Fruit fly (Drosophila melanogaster) whole organism, embryonic: ENCODE results near the gene Dad1.

Experiments
- Awh ChIP-seq: fragments of 200-800 bp; sonication (Bioruptor generic); IDR thresholded peaks from 2 replicates; pipeline ENCODE4, ENCODE4 v1.3.6; 2022; ENCODE audit warnings: missing biosample characterization, missing genetic modification characterization
- BEAF-32 ChIP-seq: fragments of 200-800 bp; sonication (Bioruptor generic); optimal IDR thresholded peaks from 3 replicates; lab custom pipeline; 2017; ENCODE audit warnings: missing biosample characterization, missing genetic modification characterization, mild to moderate bottlenecking, moderate library complexity, missing genetic modification reagents
- CG10431 ChIP-seq: fragments of 200-800 bp; sonication (Bioruptor generic); optimal IDR thresholded peaks from 3 replicates; lab custom pipeline; 2018; ENCODE audit warnings: missing biosample characterization, mild to moderate bottlenecking, missing genetic modification characterization
- CG10979 ChIP-seq: fragments of 200-800 bp; sonication (Bioruptor generic); optimal IDR thresholded peaks from 2 replicates; lab custom pipeline; 2018; ENCODE audit warnings: missing biosample characterization, mild to moderate bottlenecking, missing genetic modification characterization, moderate library complexity
- CG13624 ChIP-seq: fragments of 200-800 bp; sonication (Bioruptor generic); optimal IDR thresholded peaks from 2 replicates; lab custom pipeline; 2016; ENCODE audit warnings: missing biosample characterization, missing genetic modification characterization
- CG13775 ChIP-seq: fragments of 200-800 bp; sonication (Bioruptor generic); optimal IDR thresholded peaks from 3 replicates; lab custom pipeline; 2017; ENCODE audit warnings: missing biosample characterization, mild to moderate bottlenecking, missing genetic modification characterization
- CG13894 ChIP-seq: fragments of 200-800 bp; sonication (Bioruptor generic); optimal IDR thresholded peaks from 3 replicates; lab custom pipeline; 2018; ENCODE audit warnings: missing biosample characterization, mild to moderate bottlenecking, missing genetic modification characterization, moderate library complexity
- CG14014 ChIP-seq: fragments of 200-800 bp; sonication (Bioruptor generic); IDR thresholded peaks from 2 replicates; pipeline ENCODE4 v1.3.6; 2022; ENCODE audit warnings: missing biosample characterization, missing genetic modification characterization
- CG14050 ChIP-seq: fragments of 200-800 bp; sonication (Bioruptor generic); IDR thresholded peaks from 3 replicates; pipeline ENCODE4 v1.3.6; 2022; ENCODE audit warnings: missing biosample characterization, missing genetic modification characterization
- CG2875 ChIP-seq: fragments of 200-800 bp; sonication (Bioruptor generic); optimal IDR thresholded peaks from 2 replicates; lab custom pipeline; 2017; ENCODE audit warnings: missing biosample characterization, mild to moderate bottlenecking, missing genetic modification characterization, missing genetic modification reagents
- CG34376 ChIP-seq: fragments of 200-800 bp; sonication (Bioruptor generic); optimal IDR thresholded peaks from 2 replicates; lab custom pipeline; 2018; ENCODE audit warnings: missing biosample characterization, mild to moderate bottlenecking, missing genetic modification characterization
- CG4707 ChIP-seq: fragments of 200-800 bp; sonication (Bioruptor generic); optimal IDR thresholded peaks from 2 replicates; lab custom pipeline; 2018; ENCODE audit warnings: missing biosample characterization, mild to moderate bottlenecking, missing genetic modification characterization, moderate library complexity
- CG5245 ChIP-seq: fragments of 200-800 bp; sonication (Bioruptor generic); optimal IDR thresholded peaks from 3 replicates; lab custom pipeline; 2016; ENCODE audit warnings: missing biosample characterization, missing genetic modification characterization
- CG6813 ChIP-seq: fragments of 200-800 bp; sonication (Bioruptor generic); optimal IDR thresholded peaks from 2 replicates; lab custom pipeline; 2017; ENCODE audit warnings: missing biosample characterization, missing genetic modification characterization, mild to moderate bottlenecking, moderate library complexity, missing genetic modification reagents
- CG7786 ChIP-seq: fragments of 200-800 bp; sonication (Bioruptor generic); optimal IDR thresholded peaks from 2 replicates; lab custom pipeline; 2016; ENCODE audit warnings: missing biosample characterization, missing genetic modification characterization
- CG8388 ChIP-seq: fragments of 200-800 bp; sonication (Bioruptor generic); optimal IDR thresholded peaks from 2 replicates; lab custom pipeline; 2019; ENCODE audit warnings: missing biosample characterization, mild to moderate bottlenecking, missing genetic modification characterization, moderate library complexity
- CG9215 ChIP-seq: fragments of 200-800 bp; sonication (Bioruptor generic); IDR thresholded peaks from 2 replicates; pipeline ENCODE4 v1.3.6; 2022; ENCODE audit warnings: missing biosample characterization, missing genetic modification characterization
- CG9437 ChIP-seq: fragments of 200-800 bp; sonication (Bioruptor generic); optimal IDR thresholded peaks from 2 replicates; lab custom pipeline; 2018; ENCODE audit warnings: missing biosample characterization, mild to moderate bottlenecking, missing genetic modification characterization
- D19A ChIP-seq: fragments of 200-800 bp; optimal IDR thresholded peaks from 3 replicates; lab custom pipeline; 2019; ENCODE audit warnings: missing biosample characterization, mild to moderate bottlenecking, missing genetic modification characterization, moderate library complexity
- Eip74EF ChIP-seq, 2 experiments: fragments of 200-800 bp in 1 of 2; fragments of >200 bp in 1 of 2; sonication (Bioruptor generic) in 1 of 2; optimal IDR thresholded peaks; 2 replicates each; lab custom pipeline; 2017 to 2019; ENCODE audit warnings: missing biosample characterization in 2 of 2, missing genetic modification characterization in 2 of 2, mild to moderate bottlenecking in 1 of 2, moderate library complexity in 1 of 2
- HmgZ ChIP-seq: fragments of 200-800 bp; sonication (Bioruptor generic); optimal IDR thresholded peaks from 2 replicates; lab custom pipeline; 2018; ENCODE audit warnings: missing biosample characterization, mild to moderate bottlenecking, missing genetic modification characterization
- Mes4 ChIP-seq: fragments of 200-800 bp; sonication (Bioruptor generic); optimal IDR thresholded peaks from 2 replicates; lab custom pipeline; 2016; ENCODE audit warnings: missing biosample characterization, missing genetic modification characterization
- PHDP ChIP-seq: fragments of 200-800 bp; sonication (Bioruptor generic); optimal IDR thresholded peaks from 3 replicates; lab custom pipeline; 2018; ENCODE audit warnings: missing biosample characterization, mild to moderate bottlenecking, missing genetic modification characterization, moderate library complexity
- ato ChIP-seq: fragments of 200-800 bp; sonication (Bioruptor generic); IDR thresholded peaks from 2 replicates; pipeline ENCODE4 v1.3.6; 2022; ENCODE audit warnings: missing biosample characterization, missing genetic modification characterization; ENCODE audit not compliant: partially characterized antibody
- bigmax ChIP-seq: fragments of 200-800 bp; sonication (Bioruptor generic); optimal IDR thresholded peaks from 2 replicates; lab custom pipeline; 2018; ENCODE audit warnings: missing biosample characterization, mild to moderate bottlenecking, missing genetic modification characterization
- bsh ChIP-seq, 2 experiments: fragments of 200-800 bp; sonication (Bioruptor generic); optimal IDR thresholded peaks; 2 replicates each; lab custom pipeline; 2017 to 2018; ENCODE audit warnings: mild to moderate bottlenecking in 2 of 2, missing biosample characterization in 2 of 2, missing genetic modification characterization in 2 of 2, moderate library complexity in 1 of 2
- cas ChIP-seq: fragments of 200-800 bp; sonication (Bioruptor generic); IDR thresholded peaks from 2 replicates; pipeline ENCODE4 v1.3.6; 2022; ENCODE audit warnings: missing biosample characterization, missing genetic modification characterization
- chif ChIP-seq, 2 experiments: fragments of 200-800 bp; sonication (Bioruptor generic); optimal IDR thresholded peaks; 3 replicates each; lab custom pipeline; 2016; ENCODE audit warnings: missing biosample characterization in 2 of 2, missing genetic modification characterization in 2 of 2
- ci ChIP-seq: fragments of 200-800 bp; sonication (Bioruptor generic); IDR thresholded peaks from 3 replicates; pipeline ENCODE4 v1.3.6; 2022; ENCODE audit warnings: missing biosample characterization, missing genetic modification characterization
- corto ChIP-seq: fragments of 200-800 bp; sonication (Bioruptor generic); optimal IDR thresholded peaks from 2 replicates; lab custom pipeline; 2016; ENCODE audit warnings: missing biosample characterization, mild to moderate bottlenecking, missing genetic modification characterization, moderate library complexity
- crol ChIP-seq: fragments of 200-800 bp; sonication (Bioruptor generic); IDR thresholded peaks from 2 replicates; pipeline ENCODE4 v1.3.6; 2022; ENCODE audit warnings: missing biosample characterization, missing genetic modification characterization
- dpn ChIP-seq, 2 experiments: fragments of 200-800 bp; sonication (Bioruptor generic); optimal IDR thresholded peaks; 3 replicates each; lab custom pipeline; 2016; ENCODE audit warnings: missing biosample characterization in 2 of 2, missing genetic modification characterization in 2 of 2
- ewg ChIP-seq: fragments of 200-800 bp; sonication (Bioruptor generic); optimal IDR thresholded peaks from 3 replicates; lab custom pipeline; 2017; ENCODE audit warnings: mild to moderate bottlenecking, missing biosample characterization, missing genetic modification reagents, missing genetic modification characterization
- gcm ChIP-seq: fragments of 200-800 bp; sonication (Bioruptor generic); optimal IDR thresholded peaks from 2 replicates; lab custom pipeline; 2019; ENCODE audit warnings: missing biosample characterization, mild to moderate bottlenecking, missing genetic modification characterization, moderate library complexity
- ind ChIP-seq: fragments of 200-800 bp; sonication (Bioruptor generic); optimal IDR thresholded peaks from 3 replicates; lab custom pipeline; 2016; ENCODE audit warnings: missing biosample characterization, missing genetic modification characterization
- insv ChIP-seq, 2 experiments: fragments of 200-800 bp; sonication (Bioruptor generic); optimal IDR thresholded peaks; 3 replicates each; lab custom pipeline; 2016 to 2018; ENCODE audit warnings: missing biosample characterization in 2 of 2, missing genetic modification characterization in 2 of 2
- lilli ChIP-seq: fragments of 200-800 bp; sonication (Bioruptor generic); optimal IDR thresholded peaks from 3 replicates; lab custom pipeline; 2016; ENCODE audit warnings: missing biosample characterization, missing genetic modification characterization
- luna ChIP-seq: fragments of 200-800 bp; sonication (Bioruptor generic); optimal IDR thresholded peaks from 2 replicates; lab custom pipeline; 2016; ENCODE audit warnings: missing biosample characterization, missing genetic modification characterization
- p53 ChIP-seq: fragments of 200-800 bp; sonication (Bioruptor generic); optimal IDR thresholded peaks from 2 replicates; lab custom pipeline; 2016; ENCODE audit warnings: missing biosample characterization, missing genetic modification characterization
- peb ChIP-seq: fragments of 200-800 bp; sonication (Bioruptor generic); IDR thresholded peaks from 2 replicates; pipeline ENCODE4 v1.3.6; 2022; ENCODE audit warnings: missing biosample characterization, missing genetic modification characterization
- phol ChIP-seq: fragments of 200-800 bp; sonication (Bioruptor generic); optimal IDR thresholded peaks from 3 replicates; lab custom pipeline; 2018; ENCODE audit warnings: missing biosample characterization, mild to moderate bottlenecking, missing genetic modification characterization, moderate library complexity
- pzg ChIP-seq: fragments of 200-800 bp; sonication (Bioruptor generic); optimal IDR thresholded peaks from 3 replicates; lab custom pipeline; 2018; ENCODE audit warnings: missing biosample characterization, mild to moderate bottlenecking, missing genetic modification characterization, moderate library complexity
- seq ChIP-seq: fragments of 200-800 bp; sonication (Bioruptor generic); IDR thresholded peaks from 2 replicates; pipeline ENCODE4 v1.3.6; 2022; ENCODE audit warnings: missing biosample characterization, missing genetic modification characterization
- sim ChIP-seq: fragments of 200-800 bp; sonication (Bioruptor generic); IDR thresholded peaks from 2 replicates; pipeline ENCODE4 v1.3.6; 2022; ENCODE audit warnings: missing biosample characterization, missing genetic modification characterization
- ssp ChIP-seq: fragments of 200-800 bp; sonication (Bioruptor generic); IDR thresholded peaks from 2 replicates; pipeline ENCODE4 v1.3.6; 2022; ENCODE audit warnings: missing biosample characterization, missing genetic modification characterization
- trh ChIP-seq: fragments of 200-800 bp; sonication (Bioruptor generic); optimal IDR thresholded peaks from 2 replicates; lab custom pipeline; 2016; ENCODE audit warnings: missing biosample characterization, missing genetic modification characterization
- twi ChIP-seq: fragments of 200-800 bp; optimal IDR thresholded peaks from 2 replicates; lab custom pipeline; 2019; ENCODE audit warnings: missing biosample characterization, mild to moderate bottlenecking, missing genetic modification characterization, moderate library complexity
- zfh1 ChIP-seq: fragments of 200-800 bp; sonication (Bioruptor generic); IDR thresholded peaks from 3 replicates; pipeline ENCODE4 v1.3.6; 2022; ENCODE audit warnings: missing biosample characterization, missing genetic modification characterization

Gene Dad1

DNA sequence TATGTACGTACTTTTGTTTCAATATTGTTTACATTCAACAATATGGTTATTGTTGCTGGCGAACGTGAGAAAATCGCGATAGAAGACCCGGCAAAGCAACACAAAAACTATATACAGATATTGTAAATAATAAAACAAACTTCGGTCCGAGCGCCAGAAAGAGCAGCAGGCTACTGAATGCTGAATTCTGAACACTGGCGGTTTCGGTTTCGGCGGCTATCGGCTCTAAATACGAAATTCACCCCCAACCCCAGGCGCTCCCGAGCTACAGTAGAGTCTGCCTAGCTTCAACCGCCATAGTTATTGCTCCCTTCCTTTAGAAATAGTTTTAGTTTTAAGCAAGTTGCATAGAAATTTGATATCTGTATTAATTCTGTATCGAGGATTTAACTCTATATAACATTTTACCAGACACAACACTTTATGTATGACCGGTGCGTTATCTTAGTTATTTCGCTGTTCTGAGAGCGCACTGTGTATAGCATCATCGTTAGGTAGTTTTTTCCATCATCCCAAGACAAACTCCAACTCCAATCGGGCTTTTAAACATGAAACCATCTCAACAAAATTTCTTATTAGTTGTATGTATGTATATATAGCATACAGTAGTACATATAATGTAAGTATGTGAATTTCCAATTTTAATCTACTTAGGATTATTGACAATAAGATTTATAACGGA lies 21.5 kb downstream of the Dad1 start, which contains the start of gene CG7627 (continued):
- TF ChIP-seq luna (GFP tag; lab: Kevin White, UChicago) (peak; percentile 1), D19A (tag; lab: Kevin White, UChicago) (peak; percentile 33), CG9215 (GFP tag; lab: Robert Waterston, UW) (peak; percentile 69), p53 (GFP tag; lab: Kevin White, UChicago) (peak; percentile 9), insv (GFP tag; optimal IDR thresholded peaks at IDR 0.05; lab: Kevin White, UChicago) (peak in 1 of 2 experiments; percentile 82), CG2875 (GFP tag; lab: Kevin White, UChicago) (peak; percentile 54), crol (GFP tag; lab: Robert Waterston, UW) (no peak), Mes4 (GFP tag; lab: Kevin White, UChicago) (peak; percentile 35), HmgZ (peak; percentile 46), PHDP (tag; lab: Kevin White, UChicago) (peak; percentile 68), trh (GFP tag; lab: Kevin White, UChicago) (peak; percentile 34), CG13894 (tag; lab: Kevin White, UChicago) (peak; percentile 75), gcm (peak; percentile 48), seq (GFP tag; lab: Robert Waterston, UW) (peak; percentile 71), Eip74EF (GFP tag; optimal IDR thresholded peaks at IDR 0.05; lab: Kevin White, UChicago) (peak in 1 of 2 experiments; percentile 41), bigmax (GFP tag; lab: Kevin White, UChicago) (no peak), peb (GFP tag; lab: Robert Waterston, UW) (peak; percentile 65), bsh (GFP tag; optimal IDR thresholded peaks at IDR 0.05; lab: Kevin White, UChicago) (peak in 1 of 2 experiments; percentile 72), chif (GFP tag; optimal IDR thresholded peaks at IDR 0.05; lab: Kevin White, UChicago) (peak; percentile 56 to 76), CG13775 (GFP tag; lab: Kevin White, UChicago) (peak; percentile 60), CG14014 (GFP tag; lab: Robert Waterston, UW) (peak; percentile 71), corto (GFP tag; lab: Kevin White, UChicago) (no peak), CG14050 (GFP tag; lab: Robert Waterston, UW) (peak; percentile 52; the same call in 2 of the 3 replicates), ind (GFP tag; lab: Kevin White, UChicago) (peak; percentile 78), CG13624 (GFP tag; lab: Kevin White, UChicago) (peak; percentile 45), twi (no peak), CG10431 (GFP tag; lab: Kevin White, UChicago) (no peak), phol (peak; percentile 70), BEAF-32 (GFP tag; lab: Kevin White, UChicago) (no peak), CG34376 (GFP tag; lab: Kevin White, UChicago) (peak; percentile 76), cas (GFP tag; lab: Robert Waterston, UW) (peak; percentile 44; the same call in 1 of the 2 replicates), pzg (peak; percentile 9), ssp (GFP tag; lab: Robert Waterston, UW) (peak; percentile 58), ci (GFP tag; lab: Robert Waterston, UW) (peak; percentile 67; the same call in 2 of the 3 replicates), sim (GFP tag; lab: Robert Waterston, UW) (peak; percentile 57), CG4707 (peak; percentile 37), CG9437 (GFP tag; lab: Kevin White, UChicago) (peak; percentile 67), Awh (peak; percentile 67; the same call in 1 of the 2 replicates), CG7786 (GFP tag; lab: Kevin White, UChicago) (peak; percentile 87), lilli (GFP tag; lab: Kevin White, UChicago) (peak; percentile 89), ato (no peak), dpn (GFP tag; optimal IDR thresholded peaks at IDR 0.05; lab: Kevin White, UChicago) (peak; percentile 67 to 77), CG5245 (peak; percentile 61), CG6813 (GFP tag; lab: Kevin White, UChicago) (peak; percentile 78), CG8388 (GFP tag; lab: Kevin White, UChicago) (peak; percentile 55), zfh1 (GFP tag; lab: Robert Waterston, UW) (peak; percentile 82), ewg (GFP tag; lab: Kevin White, UChicago) (peak; percentile 47), CG10979 (peak; percentile 78)
